Worm (Caenorhabditis elegans): ENCODE results near the gene gip-1.

Gene gip-1

ce11 chrIII:2331033-2331625 is 16.3 kb upstream of the gip-1 start, which contains the start of the genes Y54F10BM.13 and ppm-1.D:
TSS of gene Y54F10BM.13 (minus strand) at chrIII:2331083.
TSS of gene ppm-1.D (plus strand) at chrIII:2331572.
- TF ChIP-seq nfya-1 (tag; optimal IDR thresholded peaks at IDR 0.05; ENCODE audit: insufficient read depth) (peak; percentile 30), nhr-237 (tag; optimal IDR thresholded peaks at IDR 0.05) (no peak), lin-15B (tag; optimal IDR thresholded peaks at IDR 0.05) (peak; percentile 73), skn-1 (tag; optimal IDR thresholded peaks at IDR 0.05) (no peak), unc-62 (GFP tag; optimal IDR thresholded peaks at IDR 0.05) (no peak), hmg-11 (tag; optimal IDR thresholded peaks at IDR 0.05) (peak; percentile 8), lin-39 (tag; optimal IDR thresholded peaks at IDR 0.05) (peak; percentile 2)

DNA sequence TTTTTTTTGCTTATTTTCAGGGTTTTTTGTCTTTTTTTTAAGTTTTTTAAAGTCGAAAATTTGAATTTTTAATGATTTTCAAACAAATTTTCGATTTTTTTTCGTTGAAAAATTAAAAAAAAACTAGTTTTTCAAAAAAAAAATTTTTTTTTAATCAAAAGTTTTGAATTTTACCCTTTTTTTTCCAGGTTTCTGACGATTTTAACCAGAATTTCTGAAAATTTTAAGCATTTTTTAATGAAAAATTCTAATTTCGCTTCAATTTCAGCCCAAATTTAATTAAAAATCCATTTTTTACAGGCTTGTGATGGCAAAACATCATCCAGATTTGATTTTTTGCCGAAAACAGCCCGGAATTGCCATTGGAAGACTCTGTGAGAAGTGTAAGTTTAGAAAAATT is 4.1 kb upstream of the gip-1 start, which contains the start of gene phf-5:
Gene phf-5 (plus strand): TSS at position 301 of the 400 bp plus-strand sequence.
- TF ChIP-seq R02D3.7 (tag; optimal IDR thresholded peaks at IDR 0.05), result no peak
- no peak for TF ChIP-seq eor-1 (tag; optimal IDR thresholded peaks at IDR 0.05)
- TF ChIP-seq nhr-23 (tag; optimal IDR thresholded peaks at IDR 0.05), result no peak
- TF ChIP-seq nhr-237 (tag; optimal IDR thresholded peaks at IDR 0.05), result no peak
- no peak for TF ChIP-seq fkh-10 (GFP tag; optimal IDR thresholded peaks at IDR 0.05)
- TF ChIP-seq nhr-28 (tag; optimal IDR thresholded peaks at IDR 0.05), result no peak
- no peak for TF ChIP-seq egl-5 (tag; optimal IDR thresholded peaks at IDR 0.05)
- TF ChIP-seq nhr-43 (tag; optimal IDR thresholded peaks at IDR 0.05; ENCODE audit: poor library complexity, severe bottlenecking), result no peak
- no peak for TF ChIP-seq ZK546.5 (tag; optimal IDR thresholded peaks at IDR 0.05)
- no peak for TF ChIP-seq nhr-25 (tag; optimal IDR thresholded peaks at IDR 0.05)
- TF ChIP-seq unc-62 (GFP tag; optimal IDR thresholded peaks at IDR 0.05), result no peak

ce11 chrIII:2349956-2350355 is 2.6 kb downstream of the gip-1 start:
- no peak for TF ChIP-seq egl-5 (tag; optimal IDR thresholded peaks at IDR 0.05)
- TF ChIP-seq ama-1 (optimal IDR thresholded peaks at IDR 0.05), result no peak
- TF ChIP-seq R02D3.7 (tag; optimal IDR thresholded peaks at IDR 0.05), result no peak
- TF ChIP-seq nhr-237 (tag; optimal IDR thresholded peaks at IDR 0.05), result no peak
- no peak for TF ChIP-seq lin-15B (tag; optimal IDR thresholded peaks at IDR 0.05)
- no peak for TF ChIP-seq fos-1 (tag; optimal IDR thresholded peaks at IDR 0.05)
- TF ChIP-seq ztf-4 (tag; optimal IDR thresholded peaks at IDR 0.05), result no peak
- TF ChIP-seq elt-1 (tag; optimal IDR thresholded peaks at IDR 0.05), result no peak
- no peak for TF ChIP-seq nhr-25 (tag; optimal IDR thresholded peaks at IDR 0.05)
- TF ChIP-seq hmg-11 (tag; optimal IDR thresholded peaks at IDR 0.05), result no peak
- TF ChIP-seq fkh-2 (tag; optimal IDR thresholded peaks at IDR 0.05), result no peak
- no peak for TF ChIP-seq lsy-12 (tag; optimal IDR thresholded peaks at IDR 0.05)
- no peak for TF ChIP-seq jun-1 (tag; optimal IDR thresholded peaks at IDR 0.05)
- no peak for TF ChIP-seq unc-39 (tag; optimal IDR thresholded peaks at IDR 0.05)
- TF ChIP-seq nhr-23 (tag; optimal IDR thresholded peaks at IDR 0.05), result no peak
- no peak for TF ChIP-seq ceh-16 (tag; optimal IDR thresholded peaks at IDR 0.05)

DNA sequence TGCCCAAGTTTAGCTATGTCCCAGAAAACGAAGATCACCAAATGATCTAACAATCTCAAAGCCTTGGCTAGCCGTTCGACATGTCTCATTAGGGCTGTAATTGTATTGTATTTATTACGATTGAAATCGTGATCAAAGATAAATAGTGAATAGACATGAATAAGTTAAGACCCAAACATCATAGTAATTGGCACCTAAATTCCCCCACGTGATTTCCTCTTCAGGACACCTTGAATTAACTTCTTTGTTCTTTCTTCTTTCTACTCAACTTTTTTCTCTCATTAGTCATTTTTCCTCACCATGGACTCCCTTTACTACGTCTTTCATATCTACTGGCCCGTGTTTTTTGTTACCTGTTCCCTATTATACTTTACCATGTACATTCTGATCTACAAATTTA is 15.3 kb downstream of the gip-1 start, which contains the start of gene srd-69:
Gene srd-69 (plus strand): TSS at position 301 of the 400 bp plus-strand sequence.
- TF ChIP-seq nhr-23 (tag; optimal IDR thresholded peaks at IDR 0.05), result no peak
- no peak for TF ChIP-seq eor-1 (tag; optimal IDR thresholded peaks at IDR 0.05)

DNA sequence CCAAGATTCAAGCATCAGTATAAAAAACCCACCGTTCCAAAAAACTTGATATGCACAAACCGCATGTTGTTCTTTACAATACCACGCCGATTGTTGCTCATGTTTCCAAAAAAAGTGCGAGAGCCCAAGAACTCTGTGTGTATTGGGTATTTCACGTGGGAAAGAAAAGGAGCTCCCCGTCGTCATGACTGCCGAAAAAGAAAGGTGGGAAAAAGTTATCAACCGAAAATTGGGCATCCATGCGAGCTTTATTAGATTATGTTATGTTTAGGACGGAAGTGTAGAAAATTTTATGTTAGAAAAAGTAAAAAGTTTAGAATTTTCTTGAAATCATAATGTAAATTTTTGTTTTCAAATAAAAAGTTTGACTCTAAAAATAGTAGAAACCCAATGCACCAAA is 21.0 kb downstream of the gip-1 start, which contains the start of gene H04J21.4:
Gene H04J21.4 (minus strand): TSS at position 101 of the 400 bp plus-strand sequence.
- no peak for TF ChIP-seq nhr-77 (tag; optimal IDR thresholded peaks at IDR 0.05)
- no peak for TF ChIP-seq aly-2 (tag; optimal IDR thresholded peaks at IDR 0.05)
- TF ChIP-seq elt-3 (tag; optimal IDR thresholded peaks at IDR 0.05), result no peak
- TF ChIP-seq elt-2 (tag; optimal IDR thresholded peaks at IDR 0.05), result no peak
- TF ChIP-seq pha-4 (tag; optimal IDR thresholded peaks at IDR 0.05), result no peak
- TF ChIP-seq nhr-67 (tag; optimal IDR thresholded peaks at IDR 0.05), result no peak
- no peak for TF ChIP-seq eor-1 (tag; optimal IDR thresholded peaks at IDR 0.05)
- TF ChIP-seq ama-1 (optimal IDR thresholded peaks at IDR 0.05), result no peak
- no peak for TF ChIP-seq fkh-10 (GFP tag; optimal IDR thresholded peaks at IDR 0.05)
- no peak for TF ChIP-seq fos-1 (tag; optimal IDR thresholded peaks at IDR 0.05)
- no peak for TF ChIP-seq ceh-9 (tag; optimal IDR thresholded peaks at IDR 0.05)
- no peak for TF ChIP-seq daf-12 (tag; optimal IDR thresholded peaks at IDR 0.05)
- no peak for TF ChIP-seq lin-39 (tag; optimal IDR thresholded peaks at IDR 0.05)
- no peak for TF ChIP-seq nhr-23 (tag; optimal IDR thresholded peaks at IDR 0.05)
- no peak for TF ChIP-seq pqm-1 (tag; optimal IDR thresholded peaks at IDR 0.05)
- TF ChIP-seq mml-1 (tag; optimal IDR thresholded peaks at IDR 0.05), result no peak
- no peak for TF ChIP-seq tbx-2 (tag; optimal IDR thresholded peaks at IDR 0.05)
- no peak for TF ChIP-seq sea-2 (GFP tag; optimal IDR thresholded peaks at IDR 0.05)
- TF ChIP-seq ceh-16 (tag; optimal IDR thresholded peaks at IDR 0.05), result no peak
- TF ChIP-seq lin-15B (tag; optimal IDR thresholded peaks at IDR 0.05), result no peak

Data from whole organism, L3 larva.